Worm (Caenorhabditis elegans): ENCODE measurements around the gene W04B5.5.
"Not testable (repeated sequence)": the region's sequence is repeated elsewhere in the genome, so short reads cannot be mapped to it uniquely, and the experiment has no call there.

W04B5.5 gene

DNA sequence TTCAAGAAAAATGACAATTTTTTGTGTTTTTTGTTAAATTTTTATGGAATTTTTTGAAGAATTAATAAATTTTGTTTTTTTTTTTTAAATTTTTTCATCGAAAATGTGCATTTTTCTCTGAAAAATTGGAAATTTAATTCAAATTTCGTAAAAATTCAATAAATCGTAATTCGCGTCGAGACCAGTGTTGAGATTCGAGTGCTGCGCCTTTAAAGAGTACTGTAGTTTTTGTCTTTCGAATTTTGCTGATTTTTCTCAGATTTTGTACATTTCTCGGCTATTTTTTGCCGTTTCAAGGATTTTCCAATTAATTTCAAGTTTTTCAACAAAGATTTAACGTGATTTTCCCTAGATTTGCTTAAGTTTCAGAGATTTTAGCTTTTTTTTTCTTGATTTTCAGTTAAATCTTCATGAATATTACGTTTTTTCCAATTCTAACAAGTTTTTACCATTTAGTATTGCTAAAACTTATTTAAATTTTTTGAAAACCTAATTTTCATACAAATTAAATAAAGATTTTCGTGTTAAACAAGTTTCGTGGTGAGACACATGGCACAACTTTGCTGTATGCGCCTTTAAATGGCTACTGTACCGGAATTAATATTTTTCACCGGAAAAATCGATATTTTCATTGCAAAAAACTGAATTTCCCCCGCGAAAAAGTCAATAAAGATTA is 43.2 kb upstream of the W04B5.5 start:
- TF ChIP-seq F33H1.4 (GFP tag; IDR thresholded peaks at IDR 0.05) (peak; percentile 87), madf-8 (GFP tag; conservative IDR thresholded peaks at IDR 0.05) (peak; percentile 65), D2030.7 (GFP tag; IDR thresholded peaks at IDR 0.05) (0 out of 2 replicates have a peak, but pooled peaks have one; percentile 8), lsl-1 (GFP tag; optimal IDR thresholded peaks at IDR 0.05) (peak; percentile 70), madf-6 (GFP tag; IDR thresholded peaks at IDR 0.05) (peak; percentile 84), xnd-1 (tag; optimal IDR thresholded peaks at IDR 0.05) (peak; percentile 74)

- TF ChIP-seq D2030.7 (GFP tag; IDR thresholded peaks at IDR 0.05) (peak; percentile 53; the same call in 1 of the 2 replicates), lin-26 (GFP tag; IDR thresholded peaks at IDR 0.05) (peak; percentile 74), egl-44 (GFP tag; IDR thresholded peaks at IDR 0.05) (peak; percentile 49; the same call in 1 of the 2 replicates), hmg-1.2 (GFP tag; IDR thresholded peaks at IDR 0.05) (0 out of 2 replicates have a peak, but pooled peaks have one; percentile 8), rpc-1 (tag; optimal IDR thresholded peaks at IDR 0.05) (peak; percentile 48), F33H1.4 (GFP tag; IDR thresholded peaks at IDR 0.05) (peak; percentile 39), mcd-1 (GFP tag; IDR thresholded peaks at IDR 0.05) (0 out of 2 replicates have a peak, but pooled peaks have one; percentile 26), hmg-20 (GFP tag; IDR thresholded peaks at IDR 0.05) (0 out of 2 replicates have a peak, but pooled peaks have one; percentile 9), madf-6 (GFP tag; IDR thresholded peaks at IDR 0.05) (peak; percentile 64)
- TF ChIP-seq rpc-1 (optimal IDR thresholded peaks at IDR 0.05), result not testable (repeated sequence)
Observed at ce11 chrIII:2460403-2460802, 42.4 kb upstream of the W04B5.5 start.

DNA sequence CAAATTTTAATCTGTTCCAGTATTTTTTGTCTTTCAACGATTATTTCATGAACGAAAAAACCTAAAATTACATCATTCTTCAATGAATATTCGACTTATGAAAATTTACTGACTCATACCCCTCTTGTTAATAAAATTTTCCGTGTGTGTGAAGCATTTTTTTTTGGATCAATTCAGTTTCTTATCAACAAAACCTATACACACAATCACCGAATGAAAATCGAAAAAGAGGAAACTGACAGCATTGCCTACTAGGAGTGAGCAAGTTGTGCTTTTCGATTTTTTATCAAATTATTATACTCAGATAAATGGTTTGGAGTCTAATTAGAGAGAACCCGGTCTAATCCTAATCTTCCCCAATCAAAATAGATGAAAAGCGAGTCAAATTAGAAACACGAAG is 40.7 kb upstream of the W04B5.5 start, which contains the start of gene E02H9.3:
TSS of gene E02H9.3 (plus strand) at position 301 of the 400 bp plus-strand sequence.
- TF ChIP-seq nhr-80 (tag; optimal IDR thresholded peaks at IDR 0.05), result peak; percentile 10

ce11 chrIII:2455456-2455855 is 37.4 kb upstream of the W04B5.5 start:
- TF ChIP-seq zfh-2 (GFP tag; conservative IDR thresholded peaks at IDR 0.05), result peak; percentile 71

- TF ChIP-seq F22D6.2 (tag; optimal IDR thresholded peaks at IDR 0.05), result no peak
- peak; percentile 23; the same call in 1 of the 2 replicates for TF ChIP-seq hmg-1.2 (GFP tag; IDR thresholded peaks at IDR 0.05)
- TF ChIP-seq hsf-1 (GFP tag; IDR thresholded peaks at IDR 0.05), result no peak
- TF ChIP-seq nhr-80 (tag; optimal IDR thresholded peaks at IDR 0.05), result peak; percentile 81
Observed at ce11 chrIII:2454757-2455306, 36.8 kb upstream of the W04B5.5 start, which contains the start of gene nhr-121. nhr-121 (minus strand) TSS chrIII:2454807.

- TF ChIP-seq let-607 (tag; optimal IDR thresholded peaks at IDR 0.05), result no peak
- peak; percentile 28 for TF ChIP-seq nhr-80 (tag; optimal IDR thresholded peaks at IDR 0.05)
Observed at ce11 chrIII:2445574-2446259, 27.7 kb upstream of the W04B5.5 start, which contains the start of the genes E02H9.7 and klo-2. E02H9.7 (minus strand) TSS chrIII:2445674. klo-2 (plus strand) TSS chrIII:2446209.

DNA sequence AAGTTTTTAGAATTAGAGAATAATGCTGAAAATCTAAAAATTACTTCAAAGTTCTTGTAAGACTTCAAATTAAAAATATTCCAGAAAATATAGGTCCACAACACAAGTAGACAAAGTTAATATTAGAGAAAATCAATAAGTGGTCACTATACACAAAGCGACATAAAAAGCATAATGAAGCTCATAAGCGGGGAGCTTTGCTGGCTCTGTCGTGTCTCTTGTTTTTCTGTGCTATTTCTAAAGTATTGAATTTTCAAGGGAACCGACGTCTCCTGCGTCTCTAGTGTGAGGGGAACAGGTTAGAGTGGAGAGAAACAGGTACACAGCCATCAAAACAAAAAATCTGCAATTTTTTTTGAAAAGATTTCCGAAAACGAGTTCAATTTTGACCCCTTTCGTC is 20.5 kb upstream of the W04B5.5 start, which contains the start of gene E02H9.13:
TSS of gene E02H9.13 (minus strand) at position 199 of the 400 bp plus-strand sequence.
- no peak for TF ChIP-seq egrh-3 (GFP tag; IDR thresholded peaks at IDR 0.05)

DNA sequence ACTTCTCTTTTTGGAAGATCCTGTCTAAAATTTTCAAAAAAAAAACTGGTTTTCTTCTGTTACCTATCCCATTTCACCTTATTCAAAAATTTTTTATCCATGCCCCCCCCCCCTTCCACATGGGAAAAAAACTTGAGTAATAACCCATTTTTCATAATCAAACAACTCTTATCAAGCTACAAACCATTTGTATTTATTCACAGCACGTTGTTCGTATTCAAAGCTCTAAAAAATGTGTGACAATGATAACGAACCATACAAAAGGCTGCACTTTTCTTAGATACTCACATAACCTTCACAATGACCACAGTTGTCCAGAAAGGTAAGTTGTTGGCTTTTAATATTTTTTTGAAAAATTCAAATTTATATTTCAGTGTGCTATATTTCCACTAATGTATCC is 17.8 kb upstream of the W04B5.5 start, which contains the start of gene E02H9.6:
TSS of gene E02H9.6 (plus strand) at position 301 of the 400 bp plus-strand sequence.
- TF ChIP-seq sdz-38 (tag; optimal IDR thresholded peaks at IDR 0.05); F57C9.4 (tag; optimal IDR thresholded peaks at IDR 0.05); K11D2.4 (GFP tag; IDR thresholded peaks at IDR 0.05): not testable (repeated sequence)
